3 fruit fly cellular contexts compared by ENCODE assay signal in the genomic region with DNA sequence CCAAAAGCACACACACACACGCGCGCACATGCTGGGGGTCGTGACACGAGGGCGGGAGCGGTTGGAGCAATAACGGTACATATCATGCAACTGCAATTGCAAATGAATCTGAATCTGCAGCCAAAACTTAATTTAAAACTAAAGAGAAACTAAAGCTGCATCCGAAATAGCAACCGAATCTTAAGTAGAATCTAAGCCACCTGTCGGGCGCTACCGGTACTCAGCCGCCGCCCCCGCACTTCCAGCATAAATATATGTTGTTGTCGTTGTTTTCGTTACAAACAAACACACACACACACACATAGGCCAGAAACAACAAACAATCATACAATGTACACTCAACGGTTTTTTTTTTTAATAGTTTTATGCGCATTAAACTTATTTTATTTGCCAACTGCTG.
TF ChIP-seq lines count a peak whose summit lies in the region.

No protein-coding gene starts in this region.

- peak; percentile 53 to 60 for TF ChIP-seq CTCF in S2 (optimal IDR thresholded peaks at IDR 0.05; lab: Kevin White, UChicago)
- peak; percentile 63 for TF ChIP-seq CTCF in whole organism, embryonic (GFP tag; optimal IDR thresholded peaks at IDR 0.05; lab: Kevin White, UChicago)

TF ChIP-seq in whole organism, embryonic, 481 proteins besides CTCF, POLR2A, EP300 and RAD21:
- TF ChIP-seq CG10979 (tag; optimal IDR thresholded peaks at IDR 0.05; lab: Kevin White, UChicago) (peak; percentile 61), Vsx1 (GFP tag; optimal IDR thresholded peaks at IDR 0.05; lab: Kevin White, UChicago) (no peak), CG8359 (GFP tag; optimal IDR thresholded peaks at IDR 0.05; lab: Kevin White, UChicago; ENCODE audit: borderline replicate concordance) (no peak)

TF ChIP-seq in whole organism, wandering third instar larva, 38 proteins besides CTCF, POLR2A, EP300 and RAD21:
- no peak for TF ChIP-seq Hr83 (GFP tag; optimal IDR thresholded peaks at IDR 0.05; lab: Kevin White, UChicago; ENCODE audit: poor library complexity, severe bottlenecking)
- TF ChIP-seq rgr (GFP tag; optimal IDR thresholded peaks at IDR 0.05; lab: Kevin White, UChicago), result no peak
- TF ChIP-seq jim (GFP tag; optimal IDR thresholded peaks at IDR 0.05; lab: Kevin White, UChicago), result no peak
- peak; percentile 29 for TF ChIP-seq Dfd (GFP tag; optimal IDR thresholded peaks at IDR 0.05; lab: Kevin White, UChicago)
- no peak for TF ChIP-seq dsf (GFP tag; optimal IDR thresholded peaks at IDR 0.05; lab: Kevin White, UChicago; ENCODE audit: borderline replicate concordance)
